Worm (Caenorhabditis elegans) whole organism, L1 larva: Measurements from ENCODE around the gene F46F5.15.

Experiments
- fos-1 ChIP-seq: fragments of 150-350 bp; optimal IDR thresholded peaks from 2 replicates; lab custom pipeline; 2014; ENCODE audit warnings: missing biosample characterization, missing genetic modification characterization
- lin-39 ChIP-seq: fragments of 150-350 bp; optimal IDR thresholded peaks from 2 replicates; lab custom pipeline; 2014; ENCODE audit warnings: missing biosample characterization, missing genetic modification reagents, missing genetic modification characterization
- mdl-1 ChIP-seq, 2 experiments: fragments of 150-350 bp; optimal IDR thresholded peaks; 2 replicates each; lab custom pipeline; 2014 to 2017; ENCODE audit warnings: missing biosample characterization in 2 of 2, missing genetic modification characterization in 2 of 2, inconsistent platforms in 1 of 2
- nhr-237 ChIP-seq: fragments of 150-350 bp; optimal IDR thresholded peaks from 2 replicates; lab custom pipeline; 2014; ENCODE audit warnings: missing biosample characterization, missing genetic modification characterization
- nhr-28 ChIP-seq: fragments of 150-350 bp; optimal IDR thresholded peaks from 2 replicates; lab custom pipeline; 2014; ENCODE audit warnings: missing biosample characterization, missing genetic modification characterization
- nhr-71 ChIP-seq: sonication (generic microtip); optimal IDR thresholded peaks from 2 replicates; lab custom pipeline; 2016; ENCODE audit warnings: mild to moderate bottlenecking, missing genetic modification characterization, moderate library complexity, missing compliant biosample characterization
- nhr-77 ChIP-seq: fragments of 150-350 bp; optimal IDR thresholded peaks from 2 replicates; lab custom pipeline; 2014; ENCODE audit warnings: missing biosample characterization, missing genetic modification characterization
- rnt-1 ChIP-seq: sonication (generic microtip); optimal IDR thresholded peaks from 2 replicates; lab custom pipeline; 2016; ENCODE audit warnings: mild to moderate bottlenecking, missing genetic modification characterization, moderate library complexity, missing compliant biosample characterization

DNA sequence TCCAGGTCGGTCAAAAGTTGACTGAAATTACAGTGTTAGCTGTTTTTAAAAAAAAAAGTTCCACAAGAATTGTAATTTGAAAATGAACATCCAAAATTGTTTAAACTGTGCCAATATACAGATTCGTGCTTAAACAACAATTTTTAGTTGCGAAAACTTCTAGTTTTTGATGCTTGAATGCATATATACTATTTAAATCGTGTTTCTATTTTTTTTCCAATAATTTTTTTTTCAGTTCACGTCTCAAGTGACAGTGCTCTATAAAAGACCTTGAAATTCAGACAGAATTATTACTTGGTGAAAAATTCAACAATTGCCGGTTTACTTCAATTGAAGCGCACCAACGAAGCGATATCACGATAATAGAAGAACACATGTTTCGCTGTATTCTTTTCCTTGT is 1.3 kb upstream of the F46F5.15 start, which contains the start of gene F46F5.16:
- TF ChIP-seq rnt-1 (tag; lab: Kevin White, UChicago) (no peak), nhr-71 (tag; lab: Kevin White, UChicago) (no peak), nhr-77 (tag; lab: Kevin White, UChicago) (no peak), nhr-28 (tag; lab: Kevin White, UChicago) (no peak), nhr-237 (no peak), fos-1 (tag; lab: Kevin White, UChicago) (no peak), mdl-1 (tag; optimal IDR thresholded peaks at IDR 0.05; lab: Kevin White, UChicago) (no peak), lin-39 (tag; lab: Kevin White, UChicago) (no peak)
